Fruit fly (Drosophila melanogaster): ENCODE results near the gene Iml1.

Gene Iml1

DNA sequence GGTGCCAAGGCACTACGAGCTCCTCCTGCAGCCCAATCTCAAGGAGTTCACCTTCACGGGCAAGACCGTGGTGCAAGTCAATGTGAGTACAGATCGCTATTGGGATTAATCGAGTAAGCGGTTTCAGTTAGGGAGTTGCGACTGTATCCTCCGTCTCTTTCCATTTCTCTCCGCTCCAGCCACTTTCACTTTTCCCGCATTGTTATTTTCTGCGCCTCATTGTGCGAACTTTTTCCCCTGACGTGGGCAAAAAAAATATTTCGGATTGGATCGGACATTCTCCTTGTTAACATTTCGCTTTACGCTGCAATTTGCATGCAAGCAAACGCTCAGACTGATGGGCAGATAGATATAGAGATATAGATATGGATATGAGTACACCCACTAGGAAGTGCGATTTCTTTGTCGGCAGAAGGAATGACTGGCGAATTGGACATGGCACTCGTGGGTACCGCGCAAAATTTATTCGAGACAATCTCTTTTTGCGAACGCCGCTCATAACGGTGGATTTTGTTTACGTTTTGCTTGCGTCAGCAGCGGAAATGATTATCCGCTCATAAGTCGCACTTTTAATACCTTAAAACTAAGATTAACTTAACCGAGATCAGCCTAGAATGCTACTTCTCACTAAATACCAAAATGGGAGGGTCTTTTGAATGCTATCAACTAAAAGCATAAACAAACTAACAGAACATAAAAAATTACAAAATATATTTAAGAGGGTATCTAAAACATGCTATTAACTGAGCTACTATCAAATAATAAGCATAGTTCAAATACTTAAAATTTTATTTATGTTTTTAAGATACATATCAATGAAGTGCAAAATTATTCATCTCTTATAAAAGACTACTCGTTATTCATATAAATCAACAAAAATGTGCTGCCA is 14.9 kb downstream of the Iml1 start:
- TF ChIP-seq CG8478 (optimal IDR thresholded peaks at IDR 0.05) (no peak), CTCF (optimal IDR thresholded peaks at IDR 0.05) (no peak)

dm6 chr3L:1517274-1518047 is 16.4 kb downstream of the Iml1 start:
- TF ChIP-seq CTCF (optimal IDR thresholded peaks at IDR 0.05) (peak in 1 of 2 experiments; percentile 12), CG8478 (optimal IDR thresholded peaks at IDR 0.05) (no peak)

dm6 chr3L:1516631-1517273 is 17.1 kb downstream of the Iml1 start, which contains the start of gene cue:
Gene cue (minus strand): TSS chr3L:1517271.
- TF ChIP-seq CTCF (optimal IDR thresholded peaks at IDR 0.05) (no peak), CG8478 (optimal IDR thresholded peaks at IDR 0.05) (no peak)

DNA sequence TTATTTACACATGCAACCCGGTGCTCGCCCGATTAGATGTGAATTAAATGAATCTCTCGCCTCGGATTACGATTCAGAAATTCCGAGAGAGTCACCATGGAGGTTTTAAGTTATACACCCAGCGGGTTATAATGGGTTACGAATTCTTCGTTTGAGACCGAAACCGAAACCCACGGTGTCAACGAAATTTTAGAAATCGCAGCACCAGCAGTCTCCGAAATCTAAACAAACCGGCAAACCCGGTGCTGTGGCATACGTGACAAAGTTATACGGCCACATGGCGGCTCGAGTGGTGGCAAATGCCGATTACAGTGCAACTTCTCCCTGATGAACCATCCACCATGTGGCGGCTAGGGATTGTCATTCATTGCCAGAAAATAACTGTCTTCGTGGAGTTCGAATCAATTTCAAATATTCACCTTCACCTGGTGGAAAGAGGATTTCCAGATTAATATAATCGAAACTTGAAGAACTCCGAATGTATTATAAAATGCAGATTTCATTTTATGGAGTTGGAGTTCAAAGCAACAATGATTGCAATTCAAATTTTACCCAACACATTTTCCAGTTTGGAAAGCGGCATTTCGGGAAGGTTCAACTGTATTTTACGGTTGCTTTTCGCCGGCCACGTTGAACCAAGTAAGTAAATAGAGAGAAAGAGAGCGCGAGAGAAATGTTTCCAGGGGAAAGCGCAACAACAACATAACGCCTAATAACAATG is 17.9 kb downstream of the Iml1 start:
- TF ChIP-seq CG8478 (optimal IDR thresholded peaks at IDR 0.05) (no peak), CTCF (optimal IDR thresholded peaks at IDR 0.05) (no peak)

dm6 chr3L:1502086-1502893 is 31.5 kb downstream of the Iml1 start, which contains the start of the genes hfp and Psa:
Gene hfp (minus strand): TSS chr3L:1502590.
Gene Psa (plus strand): TSS chr3L:1502843.
- no peak for TF ChIP-seq CTCF (optimal IDR thresholded peaks at IDR 0.05)
- no peak for TF ChIP-seq CG8478 (optimal IDR thresholded peaks at IDR 0.05)

DNA sequence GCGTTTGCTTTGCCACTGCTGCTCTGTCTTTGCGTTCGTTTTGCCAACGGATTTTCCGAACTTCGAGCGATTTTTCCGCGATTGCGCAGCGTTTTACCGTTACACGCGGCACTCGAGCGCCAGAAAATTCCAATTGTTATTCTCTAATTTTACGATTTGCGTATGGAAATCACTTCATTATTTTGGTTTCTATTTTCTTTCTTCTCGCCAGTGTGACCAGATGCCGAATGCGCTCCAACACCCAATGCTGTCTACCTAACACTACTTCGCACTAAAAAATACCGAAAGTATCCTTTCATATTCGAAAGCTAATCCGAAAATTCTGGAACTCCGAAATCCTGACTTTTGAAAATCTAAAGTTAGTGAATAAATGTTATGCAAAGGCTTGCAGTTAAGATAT is 37.4 kb downstream of the Iml1 start, which contains the start of gene CG12084:
Gene CG12084 (minus strand): TSS at position 236 of the 400 bp plus-strand sequence.
- TF ChIP-seq CTCF (optimal IDR thresholded peaks at IDR 0.05), result peak in 1 of 2 experiments; percentile 6
- no peak for TF ChIP-seq CG8478 (optimal IDR thresholded peaks at IDR 0.05)

DNA sequence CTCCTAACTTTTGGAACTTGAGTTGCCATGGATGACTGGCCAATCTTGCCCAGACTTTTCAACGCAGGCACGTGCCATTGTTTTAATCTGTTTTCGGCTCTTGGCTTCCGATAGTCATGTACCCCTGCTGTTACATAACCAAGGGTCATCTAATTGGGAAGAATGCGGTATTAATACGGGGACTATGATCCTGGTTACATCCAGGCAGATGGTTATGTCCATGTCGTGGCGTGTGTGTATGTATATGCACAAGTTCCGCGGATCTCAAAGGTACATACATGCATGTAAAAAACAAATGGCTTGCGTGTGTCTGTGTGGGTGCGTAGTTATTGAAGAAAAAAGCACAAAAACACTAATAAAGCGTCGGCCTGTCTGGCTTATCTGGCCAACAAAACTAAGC is 38.0 kb downstream of the Iml1 start:
- TF ChIP-seq CTCF (optimal IDR thresholded peaks at IDR 0.05), result no peak
- no peak for TF ChIP-seq CG8478 (optimal IDR thresholded peaks at IDR 0.05)

DNA sequence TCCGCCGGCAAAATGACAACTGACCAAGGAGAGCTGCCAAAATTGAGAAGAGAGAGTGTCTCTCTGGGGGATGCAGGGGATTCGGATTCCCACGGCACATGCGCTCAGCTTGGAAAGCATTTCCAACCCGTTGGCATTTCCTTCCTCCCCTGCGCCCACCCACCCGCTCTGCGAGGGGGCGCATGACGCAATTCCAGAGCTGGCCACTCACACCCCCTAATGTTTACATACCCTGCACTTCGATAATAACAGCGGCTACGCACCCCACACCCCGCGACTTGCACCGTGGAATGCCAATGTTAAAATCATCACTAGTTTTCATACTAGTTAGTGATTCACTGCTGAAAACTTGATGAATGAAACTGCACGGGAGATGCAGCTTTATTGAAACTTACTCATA is 44.3 kb downstream of the Iml1 start, which contains the start of gene stet:
Gene stet (minus strand): TSS at position 25 of the 400 bp plus-strand sequence.
- TF ChIP-seq CTCF (optimal IDR thresholded peaks at IDR 0.05) (no peak), CG8478 (optimal IDR thresholded peaks at IDR 0.05) (no peak)

- TF ChIP-seq CTCF (optimal IDR thresholded peaks at IDR 0.05), result no peak
- no peak for TF ChIP-seq CG8478 (optimal IDR thresholded peaks at IDR 0.05)
Observed at dm6 chr3L:1488592-1489183, 45.1 kb downstream of the Iml1 start.

DNA sequence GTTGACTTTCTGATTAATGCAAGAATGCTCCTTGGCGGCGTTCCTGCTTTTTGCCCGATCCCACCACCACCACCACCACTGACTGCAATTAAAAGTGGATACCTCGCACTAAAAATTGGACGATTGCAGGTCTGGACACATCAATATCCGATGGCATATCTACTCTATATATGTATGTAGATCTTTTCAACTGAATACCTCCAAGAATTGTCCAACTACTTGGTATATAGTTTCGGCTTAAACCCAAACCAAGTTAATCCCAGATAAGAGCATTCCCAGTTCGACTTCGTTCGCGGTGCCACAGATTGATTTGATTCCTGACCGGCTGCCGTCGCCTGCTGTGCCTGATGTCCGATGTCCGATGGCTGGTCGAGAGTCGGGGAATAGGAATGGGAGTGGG is 49.1 kb downstream of the Iml1 start:
- TF ChIP-seq CTCF (optimal IDR thresholded peaks at IDR 0.05) (no peak), CG8478 (optimal IDR thresholded peaks at IDR 0.05) (no peak)

- no peak for TF ChIP-seq CG8478 (optimal IDR thresholded peaks at IDR 0.05)
Observed at dm6 chr3L:1478998-1479680, 54.7 kb downstream of the Iml1 start.

DNA sequence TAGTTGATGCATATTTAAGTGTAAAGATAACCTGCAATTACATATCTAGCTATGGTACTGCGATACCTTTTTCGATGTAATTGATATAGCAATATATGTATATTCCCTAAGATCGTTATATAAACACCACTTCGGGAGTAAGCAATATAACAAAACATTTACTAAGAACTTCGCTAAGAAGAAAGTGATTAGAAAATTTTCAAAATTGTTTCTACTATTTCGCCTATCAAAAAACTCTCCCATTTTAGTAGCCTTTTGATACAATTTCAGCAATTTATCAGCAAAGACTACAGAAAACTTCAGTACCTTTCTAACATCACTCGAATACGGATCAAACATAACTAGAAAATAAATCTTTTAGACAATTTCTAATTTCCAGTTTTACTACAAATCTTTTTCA is 56.5 kb downstream of the Iml1 start, which contains the start of gene robl62A:
Gene robl62A (plus strand): TSS at position 301 of the 400 bp plus-strand sequence.
- TF ChIP-seq CTCF (optimal IDR thresholded peaks at IDR 0.05), result no peak
- no peak for TF ChIP-seq CG8478 (optimal IDR thresholded peaks at IDR 0.05)

DNA sequence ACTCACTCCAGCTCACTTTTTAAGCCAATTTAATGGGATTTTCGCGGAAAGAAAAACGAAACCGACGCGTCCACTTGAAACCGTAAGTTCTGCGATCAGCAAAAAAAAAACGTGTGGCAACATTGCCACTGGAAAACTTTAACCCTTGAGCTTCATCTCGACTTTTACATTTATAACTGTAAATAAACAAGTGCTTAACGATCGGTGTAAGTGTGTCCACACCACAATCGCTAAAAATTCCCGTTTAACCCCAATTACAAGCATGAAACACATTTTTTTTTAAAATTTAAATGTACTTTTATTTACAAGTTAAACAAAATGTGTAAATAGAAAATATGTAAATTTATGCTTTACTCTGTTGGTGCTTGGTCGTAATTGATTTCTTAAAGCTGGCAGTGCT is 58.7 kb downstream of the Iml1 start, which contains the start of gene Ptp61F:
Gene Ptp61F (minus strand): TSS at position 101 of the 400 bp plus-strand sequence.
- no peak for TF ChIP-seq CTCF (optimal IDR thresholded peaks at IDR 0.05)
- TF ChIP-seq CG8478 (optimal IDR thresholded peaks at IDR 0.05), result no peak

All from S2 (cell line).